Fruit fly (Drosophila melanogaster): ENCODE results near the gene Drak.

The Drak gene

DNA sequence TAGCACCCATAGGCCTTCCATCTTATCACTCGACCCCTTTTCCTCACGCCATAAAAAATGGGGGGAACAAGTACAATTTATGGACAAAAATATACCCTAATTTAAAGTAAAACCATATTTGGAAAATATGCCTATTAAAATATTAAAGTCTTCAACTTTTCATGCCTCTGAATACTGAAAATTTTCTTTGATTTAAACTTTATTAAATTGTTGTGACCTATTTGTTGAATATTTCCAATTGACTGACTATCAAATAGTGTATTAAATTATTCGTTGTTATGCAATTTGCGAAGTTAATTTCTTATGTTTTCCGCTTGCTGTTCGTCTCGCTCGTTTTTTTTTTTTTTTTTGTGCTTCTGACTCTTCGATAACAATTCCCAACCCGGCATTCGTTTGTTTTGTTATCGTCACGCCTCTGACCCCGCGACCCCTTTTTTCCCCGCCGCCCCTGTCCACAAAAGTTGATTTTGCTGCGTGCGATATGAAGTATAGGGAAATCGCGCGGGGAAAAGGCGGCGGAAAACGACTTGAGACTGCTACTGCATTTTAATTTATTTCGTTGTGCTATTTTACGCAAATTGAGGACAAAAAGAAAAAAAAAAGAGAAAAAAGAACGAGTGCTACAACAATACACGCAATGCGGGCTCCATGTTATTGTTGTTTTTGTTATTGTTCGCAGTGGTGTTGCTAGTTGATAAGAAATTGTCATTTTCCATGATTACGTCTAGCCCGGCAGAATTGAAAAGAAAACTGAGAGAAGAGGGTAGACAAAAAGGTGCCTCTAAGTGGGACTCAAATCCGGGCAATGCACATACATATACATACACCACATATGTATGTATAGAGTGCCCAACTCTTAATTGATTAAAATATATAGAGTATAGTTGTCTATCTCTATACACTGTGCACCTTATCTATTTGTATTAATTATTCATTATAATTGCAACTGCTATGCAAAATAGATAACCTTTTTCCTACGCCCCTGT is 28.9 kb downstream of the Drak start:
- no peak for TF ChIP-seq insv (optimal IDR thresholded peaks at IDR 0.05)
- no peak for TF ChIP-seq ttk (optimal IDR thresholded peaks at IDR 0.05)
- no peak for TF ChIP-seq h (optimal IDR thresholded peaks at IDR 0.05)
- no peak for TF ChIP-seq Sin3A (optimal IDR thresholded peaks at IDR 0.05)
- TF ChIP-seq psq (optimal IDR thresholded peaks at IDR 0.05) = no peak
- TF ChIP-seq Myc (optimal IDR thresholded peaks at IDR 0.05) = no peak

DNA sequence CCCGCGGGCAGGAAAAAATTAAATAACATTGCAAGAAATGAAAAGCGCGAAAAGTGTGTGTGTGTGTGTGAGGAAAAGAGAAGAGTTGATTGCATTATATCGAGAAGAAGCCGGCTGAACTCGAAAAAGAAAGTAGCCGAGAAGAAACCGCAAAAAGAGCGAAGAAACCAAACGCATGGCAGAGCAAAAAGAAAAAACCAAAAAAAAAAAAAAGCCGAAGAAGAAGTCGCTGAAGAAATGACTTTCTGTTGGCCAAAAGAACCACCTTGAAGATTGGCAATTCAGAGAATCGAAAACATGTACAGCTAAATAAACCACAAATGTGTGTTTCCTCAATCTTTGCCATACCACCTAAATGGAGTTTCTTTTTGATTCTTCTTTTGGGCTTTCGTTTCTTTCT is 31.0 kb downstream of the Drak start:
- TF ChIP-seq Myc (optimal IDR thresholded peaks at IDR 0.05) = no peak
- TF ChIP-seq h (optimal IDR thresholded peaks at IDR 0.05) = no peak
- no peak for TF ChIP-seq insv (optimal IDR thresholded peaks at IDR 0.05)
- no peak for TF ChIP-seq psq (optimal IDR thresholded peaks at IDR 0.05)
- TF ChIP-seq ttk (optimal IDR thresholded peaks at IDR 0.05) = no peak
- TF ChIP-seq Sin3A (optimal IDR thresholded peaks at IDR 0.05) = no peak

dm6 chrX:11527088-11527635 is 34.2 kb downstream of the Drak start:
- TF ChIP-seq h (optimal IDR thresholded peaks at IDR 0.05) = no peak
- TF ChIP-seq ttk (optimal IDR thresholded peaks at IDR 0.05) = no peak
- no peak for TF ChIP-seq psq (optimal IDR thresholded peaks at IDR 0.05)
- no peak for TF ChIP-seq Sin3A (optimal IDR thresholded peaks at IDR 0.05)
- no peak for TF ChIP-seq insv (optimal IDR thresholded peaks at IDR 0.05)
- TF ChIP-seq Myc (optimal IDR thresholded peaks at IDR 0.05) = no peak

DNA sequence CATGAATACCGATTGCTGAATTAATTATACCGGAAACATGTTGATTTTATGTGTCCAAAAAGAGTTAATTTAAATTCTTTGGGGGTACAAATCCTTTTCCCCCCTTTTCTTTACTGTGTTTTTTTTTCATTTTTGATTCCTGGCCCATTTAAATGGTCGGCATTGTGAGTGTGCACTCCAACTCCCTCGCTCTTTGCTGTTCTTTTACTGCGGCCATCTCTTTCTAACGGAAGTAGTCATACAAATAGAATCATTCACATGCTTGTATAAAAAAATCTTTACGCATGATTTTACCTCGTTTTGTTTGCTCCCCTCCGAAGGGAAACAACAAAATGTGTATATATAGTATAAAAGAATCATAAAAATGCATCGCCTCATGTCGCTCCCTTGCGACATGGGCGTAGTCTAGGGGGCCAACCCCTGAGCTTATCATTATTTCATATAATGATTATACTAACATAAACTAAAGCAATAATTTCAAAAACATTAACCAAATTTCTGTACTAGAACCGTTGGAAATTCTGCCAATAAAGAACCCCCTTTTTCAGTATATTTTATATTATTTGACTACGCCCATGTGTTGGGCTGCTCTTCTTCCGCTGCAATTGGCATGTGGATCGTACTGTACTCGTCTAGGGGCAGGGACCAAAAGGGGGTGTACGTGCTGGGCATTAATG is 35.2 kb downstream of the Drak start:
- no peak for TF ChIP-seq ttk (optimal IDR thresholded peaks at IDR 0.05)
- TF ChIP-seq psq (optimal IDR thresholded peaks at IDR 0.05) = no peak
- TF ChIP-seq insv (optimal IDR thresholded peaks at IDR 0.05) = no peak
- TF ChIP-seq Myc (optimal IDR thresholded peaks at IDR 0.05) = no peak
- TF ChIP-seq h (optimal IDR thresholded peaks at IDR 0.05) = no peak
- no peak for TF ChIP-seq Sin3A (optimal IDR thresholded peaks at IDR 0.05)

dm6 chrX:11531245-11531644 is 38.3 kb downstream of the Drak start:
- TF ChIP-seq Sin3A (optimal IDR thresholded peaks at IDR 0.05) (no peak), insv (optimal IDR thresholded peaks at IDR 0.05) (no peak), psq (optimal IDR thresholded peaks at IDR 0.05) (no peak), h (optimal IDR thresholded peaks at IDR 0.05) (no peak), Myc (optimal IDR thresholded peaks at IDR 0.05) (no peak), ttk (optimal IDR thresholded peaks at IDR 0.05) (no peak)

- TF ChIP-seq Sin3A (optimal IDR thresholded peaks at IDR 0.05) (no peak), h (optimal IDR thresholded peaks at IDR 0.05) (no peak), psq (optimal IDR thresholded peaks at IDR 0.05) (no peak), insv (optimal IDR thresholded peaks at IDR 0.05) (no peak), Myc (optimal IDR thresholded peaks at IDR 0.05) (no peak), ttk (optimal IDR thresholded peaks at IDR 0.05) (no peak)
Measured at dm6 chrX:11542502-11542901, 49.6 kb downstream of the Drak start.

- no peak for TF ChIP-seq insv (optimal IDR thresholded peaks at IDR 0.05)
- no peak for TF ChIP-seq ttk (optimal IDR thresholded peaks at IDR 0.05)
- no peak for TF ChIP-seq h (optimal IDR thresholded peaks at IDR 0.05)
- TF ChIP-seq Myc (optimal IDR thresholded peaks at IDR 0.05) = no peak
- TF ChIP-seq Sin3A (optimal IDR thresholded peaks at IDR 0.05) = no peak
- TF ChIP-seq psq (optimal IDR thresholded peaks at IDR 0.05) = no peak
Measured at dm6 chrX:11543318-11543717, 50.4 kb downstream of the Drak start.

DNA sequence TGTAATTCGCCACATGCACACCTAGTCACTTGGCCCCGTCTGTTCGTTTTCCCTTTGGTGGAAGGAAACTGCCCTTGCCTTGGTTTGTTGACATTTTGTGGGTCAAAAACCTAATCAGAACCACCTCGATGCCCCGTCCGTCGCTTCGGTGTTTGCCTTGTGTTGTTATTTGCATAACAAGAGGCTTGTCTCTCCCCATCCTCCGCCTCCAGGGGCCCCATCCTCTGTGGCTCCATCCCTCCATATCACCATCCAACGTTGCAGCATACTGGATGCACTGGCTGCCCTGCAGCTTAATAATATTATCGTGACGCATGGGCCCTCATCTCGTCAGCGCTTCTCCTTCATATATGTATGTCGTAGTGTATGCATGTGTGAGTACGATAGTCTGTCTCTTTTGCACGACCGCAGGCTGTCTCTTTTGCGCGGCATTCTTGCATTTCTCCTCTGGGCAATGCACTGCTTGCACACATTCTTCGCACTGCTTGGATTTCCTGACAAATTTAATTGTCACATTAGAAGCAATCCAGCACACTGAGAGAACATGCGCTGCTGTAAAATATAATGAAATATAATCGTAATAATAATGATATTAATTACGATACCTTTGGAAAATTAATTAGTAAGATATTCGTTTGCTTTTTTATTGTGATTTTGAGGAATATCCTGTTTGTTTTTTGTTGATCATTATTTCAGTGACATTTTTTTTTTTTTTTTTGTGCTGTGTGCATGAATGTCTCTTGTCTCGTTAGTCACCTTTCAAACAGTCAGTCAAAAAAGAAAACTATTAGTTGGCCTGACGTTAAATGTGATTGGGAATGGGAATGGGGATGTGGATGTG is 51.4 kb downstream of the Drak start:
- TF ChIP-seq h (optimal IDR thresholded peaks at IDR 0.05) = no peak
- TF ChIP-seq insv (optimal IDR thresholded peaks at IDR 0.05) = no peak
- no peak for TF ChIP-seq psq (optimal IDR thresholded peaks at IDR 0.05)
- no peak for TF ChIP-seq Sin3A (optimal IDR thresholded peaks at IDR 0.05)
- no peak for TF ChIP-seq ttk (optimal IDR thresholded peaks at IDR 0.05)
- TF ChIP-seq Myc (optimal IDR thresholded peaks at IDR 0.05) = no peak

DNA sequence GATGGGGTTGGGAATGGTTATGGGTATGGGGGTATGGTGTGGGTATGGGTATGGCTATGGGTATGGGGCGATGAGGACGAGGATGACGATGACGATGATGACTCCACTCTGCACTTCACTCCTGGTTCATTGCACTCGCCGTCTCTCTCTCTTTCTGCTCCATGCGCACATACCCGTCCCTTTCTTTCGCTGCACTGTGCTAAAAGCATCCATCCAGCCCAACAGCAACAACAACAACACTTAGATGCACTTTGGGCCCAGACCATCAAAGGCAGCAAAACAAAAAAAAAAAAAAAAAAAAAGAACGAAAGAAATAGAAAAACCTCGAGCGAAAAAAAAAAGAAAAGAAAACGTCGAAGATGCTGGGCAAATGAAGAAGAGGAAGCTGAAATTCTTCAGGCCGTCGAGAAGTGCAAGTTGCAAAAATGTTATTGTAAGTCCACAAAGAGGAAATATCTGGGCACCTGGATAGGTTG is 52.1 kb downstream of the Drak start:
- TF ChIP-seq Myc (optimal IDR thresholded peaks at IDR 0.05) (no peak), Sin3A (optimal IDR thresholded peaks at IDR 0.05) (no peak), insv (optimal IDR thresholded peaks at IDR 0.05) (no peak), h (optimal IDR thresholded peaks at IDR 0.05) (no peak), psq (optimal IDR thresholded peaks at IDR 0.05) (no peak), ttk (optimal IDR thresholded peaks at IDR 0.05) (no peak)

DNA sequence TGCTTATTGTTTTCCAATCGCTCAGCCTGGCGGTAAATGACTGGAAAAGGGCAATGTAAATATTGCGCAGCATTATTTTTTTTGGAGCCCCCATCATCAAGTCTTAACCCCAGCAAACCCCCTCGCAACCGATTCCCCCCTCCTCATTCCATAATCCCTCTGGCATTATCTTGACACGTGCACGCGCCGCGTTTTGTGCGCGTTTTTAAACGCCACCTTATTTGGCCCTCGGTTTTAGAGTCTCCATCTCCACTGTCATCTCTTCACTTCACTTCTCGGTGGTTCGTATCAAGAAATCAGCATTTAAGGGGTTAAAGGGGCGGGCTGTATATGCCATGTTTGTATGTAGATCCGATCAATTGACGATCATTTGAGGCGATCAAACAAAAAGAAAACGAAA is 54.0 kb downstream of the Drak start:
- TF ChIP-seq psq (optimal IDR thresholded peaks at IDR 0.05) (no peak), h (optimal IDR thresholded peaks at IDR 0.05) (no peak), insv (optimal IDR thresholded peaks at IDR 0.05) (no peak), Myc (optimal IDR thresholded peaks at IDR 0.05) (no peak), Sin3A (optimal IDR thresholded peaks at IDR 0.05) (no peak), ttk (optimal IDR thresholded peaks at IDR 0.05) (no peak)

DNA sequence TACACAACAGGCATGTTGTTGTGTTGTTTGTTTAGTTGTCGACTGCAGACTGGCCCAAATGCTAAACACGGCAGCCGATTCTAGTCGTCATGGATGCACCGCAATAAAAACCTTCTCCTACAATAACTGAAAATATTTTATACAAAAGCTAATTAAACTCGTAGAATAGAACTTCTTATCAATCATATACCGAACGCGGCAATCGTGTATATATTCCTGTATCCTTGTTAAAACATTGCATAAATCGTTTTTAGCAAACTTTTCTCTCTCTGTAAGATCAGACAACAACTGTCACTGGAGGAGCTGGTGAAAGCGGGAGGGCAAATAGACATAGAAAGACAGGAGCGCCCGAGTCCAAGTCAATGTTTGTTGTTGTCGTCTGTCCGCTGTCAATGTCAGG is 55.8 kb downstream of the Drak start:
- TF ChIP-seq psq (optimal IDR thresholded peaks at IDR 0.05) = no peak
- no peak for TF ChIP-seq ttk (optimal IDR thresholded peaks at IDR 0.05)
- TF ChIP-seq Sin3A (optimal IDR thresholded peaks at IDR 0.05) = no peak
- TF ChIP-seq Myc (optimal IDR thresholded peaks at IDR 0.05) = no peak
- TF ChIP-seq insv (optimal IDR thresholded peaks at IDR 0.05) = no peak
- no peak for TF ChIP-seq h (optimal IDR thresholded peaks at IDR 0.05)
